Fruit fly (Drosophila melanogaster) whole organism, embryonic: ENCODE results near the gene ph-p.

ENCODE experiments used
- Antp ChIP-seq: fragments of 200-800 bp; sonication (Bioruptor generic); optimal IDR thresholded peaks from 3 replicates; lab custom pipeline; 2016; ENCODE audit warnings: missing biosample characterization, missing genetic modification characterization
- Atf6 ChIP-seq: fragments of 200-800 bp; sonication (Bioruptor generic); IDR thresholded peaks from 2 replicates; pipeline ENCODE4 v1.3.6; 2022; ENCODE audit warnings: missing biosample characterization, missing genetic modification characterization
- BEAF-32 ChIP-seq: fragments of 200-800 bp; sonication (Bioruptor generic); optimal IDR thresholded peaks from 3 replicates; lab custom pipeline; 2017; ENCODE audit warnings: missing biosample characterization, missing genetic modification characterization, mild to moderate bottlenecking, moderate library complexity, missing genetic modification reagents
- CG11247 ChIP-seq: fragments of 200-800 bp; sonication (Bioruptor generic); IDR thresholded peaks from 2 replicates; pipeline ENCODE4 v1.3.6; 2022; ENCODE audit warnings: missing biosample characterization, missing genetic modification characterization
- CG12236 ChIP-seq: fragments of 200-800 bp; sonication (Bioruptor generic); optimal IDR thresholded peaks from 2 replicates; lab custom pipeline; 2016; ENCODE audit warnings: missing biosample characterization, missing genetic modification characterization
- CG13296 ChIP-seq: fragments of 200-800 bp; sonication (Bioruptor generic); optimal IDR thresholded peaks from 3 replicates; lab custom pipeline; 2018; ENCODE audit warnings: missing biosample characterization, mild to moderate bottlenecking, missing genetic modification characterization
- CG13894 ChIP-seq: fragments of 200-800 bp; sonication (Bioruptor generic); optimal IDR thresholded peaks from 3 replicates; lab custom pipeline; 2018; ENCODE audit warnings: missing biosample characterization, mild to moderate bottlenecking, missing genetic modification characterization, moderate library complexity
- CG14014 ChIP-seq: fragments of 200-800 bp; sonication (Bioruptor generic); IDR thresholded peaks from 2 replicates; pipeline ENCODE4 v1.3.6; 2022; ENCODE audit warnings: missing biosample characterization, missing genetic modification characterization
- CG15073 ChIP-seq: fragments of 200-800 bp; sonication (Bioruptor generic); optimal IDR thresholded peaks from 2 replicates; lab custom pipeline; 2016; ENCODE audit warnings: missing biosample characterization, missing genetic modification characterization
- CG1603 ChIP-seq: fragments of 200-800 bp; sonication (Bioruptor generic); optimal IDR thresholded peaks from 2 replicates; lab custom pipeline; 2019; ENCODE audit warnings: missing biosample characterization, mild to moderate bottlenecking, missing genetic modification characterization, moderate library complexity
- CG16813 ChIP-seq: fragments of 200-800 bp; sonication (Bioruptor generic); IDR thresholded peaks from 3 replicates; pipeline ENCODE4 v1.3.6; 2022; ENCODE audit warnings: missing biosample characterization, missing genetic modification characterization; ENCODE audit not compliant: partially characterized antibody
- CG17328 ChIP-seq: fragments of 200-800 bp; sonication (Bioruptor generic); IDR thresholded peaks from 2 replicates; pipeline ENCODE4 v1.3.6; 2022; ENCODE audit warnings: missing biosample characterization, missing genetic modification characterization
- CG17829 ChIP-seq: fragments of 200-800 bp; optimal IDR thresholded peaks from 2 replicates; lab custom pipeline; 2019; ENCODE audit warnings: missing biosample characterization, mild to moderate bottlenecking, missing genetic modification characterization, moderate library complexity
- CG18262 ChIP-seq: fragments of 200-800 bp; optimal IDR thresholded peaks from 3 replicates; lab custom pipeline; 2019; ENCODE audit warnings: missing biosample characterization, mild to moderate bottlenecking, missing genetic modification characterization, moderate library complexity
- CG30403 ChIP-seq: fragments of 200-800 bp; sonication (Bioruptor generic); optimal IDR thresholded peaks from 3 replicates; lab custom pipeline; 2016; ENCODE audit warnings: missing biosample characterization, missing genetic modification characterization
- CG4404 ChIP-seq: fragments of 200-800 bp; sonication (Bioruptor generic); IDR thresholded peaks from 2 replicates; pipeline ENCODE4 v1.3.6; 2022; ENCODE audit warnings: missing biosample characterization, missing genetic modification characterization
- CG6175 ChIP-seq: fragments of 200-800 bp; sonication (Bioruptor generic); IDR thresholded peaks from 3 replicates; pipeline ENCODE4 v1.3.6; 2022; ENCODE audit warnings: missing biosample characterization, missing genetic modification characterization
- CG7357 ChIP-seq: fragments of 200-800 bp; sonication (Bioruptor generic); IDR thresholded peaks from 3 replicates; pipeline ENCODE4 v1.3.6; 2022; ENCODE audit warnings: missing biosample characterization, missing genetic modification characterization
- CG7786 ChIP-seq: fragments of 200-800 bp; sonication (Bioruptor generic); optimal IDR thresholded peaks from 2 replicates; lab custom pipeline; 2016; ENCODE audit warnings: missing biosample characterization, missing genetic modification characterization
- CG7963 ChIP-seq: fragments of 200-800 bp; sonication (Bioruptor generic); IDR thresholded peaks from 3 replicates; pipeline ENCODE4 v1.3.6; 2022; ENCODE audit warnings: missing biosample characterization, missing genetic modification characterization; ENCODE audit not compliant: partially characterized antibody
- CG7987 ChIP-seq: fragments of 200-800 bp; sonication (Bioruptor generic); optimal IDR thresholded peaks from 2 replicates; lab custom pipeline; 2018; ENCODE audit warnings: missing biosample characterization, mild to moderate bottlenecking, missing genetic modification characterization, moderate library complexity
- CG8290 ChIP-seq, 3 experiments: fragments of 200-800 bp; sonication (Bioruptor generic); optimal IDR thresholded peaks; 2 replicates each; lab custom pipeline; 2016 to 2019; ENCODE audit warnings: missing biosample characterization in 3 of 3, missing genetic modification characterization in 3 of 3, mild to moderate bottlenecking in 2 of 3, moderate library complexity in 1 of 3
- CG9817 ChIP-seq: fragments of 200-800 bp; sonication (Bioruptor generic); optimal IDR thresholded peaks from 2 replicates; lab custom pipeline; 2018; ENCODE audit warnings: missing biosample characterization, mild to moderate bottlenecking, missing genetic modification characterization, moderate library complexity
- D19A ChIP-seq: fragments of 200-800 bp; optimal IDR thresholded peaks from 3 replicates; lab custom pipeline; 2019; ENCODE audit warnings: missing biosample characterization, mild to moderate bottlenecking, missing genetic modification characterization, moderate library complexity
- Drgx ChIP-seq: fragments of 200-800 bp; sonication (Bioruptor generic); IDR thresholded peaks from 2 replicates; pipeline ENCODE4 v1.3.6; 2022; ENCODE audit warnings: missing biosample characterization, missing genetic modification characterization
- H15 ChIP-seq: fragments of 200-800 bp; sonication (Bioruptor generic); IDR thresholded peaks from 3 replicates; pipeline ENCODE4 v1.3.6; 2022; ENCODE audit warnings: missing biosample characterization, missing genetic modification characterization
- Hr39 ChIP-seq: fragments of >200 bp; optimal IDR thresholded peaks from 2 replicates; lab custom pipeline; 2017
- Myb ChIP-seq: fragments of 200-800 bp; sonication (Bioruptor generic); optimal IDR thresholded peaks from 2 replicates; lab custom pipeline; 2016; ENCODE audit warnings: missing biosample characterization, missing genetic modification characterization
- Sox100B ChIP-seq: fragments of 200-800 bp; sonication (Bioruptor generic); optimal IDR thresholded peaks from 3 replicates; lab custom pipeline; 2018; ENCODE audit warnings: missing biosample characterization, mild to moderate bottlenecking, missing genetic modification characterization
- Sox102F ChIP-seq: fragments of 200-800 bp; sonication (Bioruptor generic); optimal IDR thresholded peaks from 2 replicates; lab custom pipeline; 2018; ENCODE audit warnings: missing biosample characterization, mild to moderate bottlenecking, missing genetic modification characterization, moderate library complexity
- Sry-β ChIP-seq: fragments of 200-800 bp; sonication (Bioruptor generic); optimal IDR thresholded peaks from 2 replicates; lab custom pipeline; 2018; ENCODE audit warnings: missing biosample characterization, mild to moderate bottlenecking, missing genetic modification characterization, moderate library complexity
- Sry-δ ChIP-seq: fragments of 200-800 bp; sonication (Bioruptor generic); optimal IDR thresholded peaks from 2 replicates; lab custom pipeline; 2016; ENCODE audit warnings: missing biosample characterization, missing genetic modification characterization
- Vsx1 ChIP-seq: fragments of 200-800 bp; sonication (Bioruptor generic); optimal IDR thresholded peaks from 2 replicates; lab custom pipeline; 2017; ENCODE audit warnings: missing biosample characterization, mild to moderate bottlenecking, missing genetic modification characterization, missing genetic modification reagents
- chif ChIP-seq, 2 experiments: fragments of 200-800 bp; sonication (Bioruptor generic); optimal IDR thresholded peaks; 3 replicates each; lab custom pipeline; 2016; ENCODE audit warnings: missing biosample characterization in 2 of 2, missing genetic modification characterization in 2 of 2
- da ChIP-seq: fragments of 200-800 bp; sonication (Bioruptor generic); optimal IDR thresholded peaks from 2 replicates; lab custom pipeline; 2016; ENCODE audit warnings: missing biosample characterization, missing genetic modification characterization
- dmrt11E ChIP-seq: fragments of 200-800 bp; sonication (Bioruptor generic); optimal IDR thresholded peaks from 3 replicates; lab custom pipeline; 2018; ENCODE audit warnings: missing biosample characterization, mild to moderate bottlenecking, missing genetic modification characterization, moderate library complexity
- emc ChIP-seq: fragments of 200-800 bp; sonication (Bioruptor generic); optimal IDR thresholded peaks from 2 replicates; lab custom pipeline; 2016; ENCODE audit warnings: missing biosample characterization, missing genetic modification characterization
- grau ChIP-seq: fragments of 200-800 bp; optimal IDR thresholded peaks from 3 replicates; lab custom pipeline; 2019; ENCODE audit warnings: missing biosample characterization, mild to moderate bottlenecking, missing genetic modification characterization, moderate library complexity
- kah ChIP-seq: fragments of 200-800 bp; sonication (Bioruptor generic); optimal IDR thresholded peaks from 2 replicates; lab custom pipeline; 2018; ENCODE audit warnings: missing biosample characterization, mild to moderate bottlenecking, missing genetic modification characterization
- klu ChIP-seq: fragments of 200-800 bp; sonication (Bioruptor generic); IDR thresholded peaks from 2 replicates; pipeline ENCODE4 v1.3.6; 2022; ENCODE audit warnings: missing biosample characterization, missing genetic modification characterization
- nerfin-1 ChIP-seq: fragments of 200-800 bp; sonication (Bioruptor generic); optimal IDR thresholded peaks from 3 replicates; lab custom pipeline; 2019; ENCODE audit warnings: missing biosample characterization, mild to moderate bottlenecking, missing genetic modification characterization, moderate library complexity
- pan ChIP-seq, 4 experiments: fragments of >200 bp in 3 of 4; fragments of 200-800 bp in 1 of 4; sonication (Bioruptor generic) in 1 of 4; optimal IDR thresholded peaks in 3 of 4; IDR thresholded peaks in 1 of 4; 2 replicates each; pipeline versions ENCODE4 v1.3.6 to Lab custom; 2017 to 2022; ENCODE audit warnings: missing biosample characterization in 2 of 4, missing genetic modification characterization in 2 of 4, mixed read lengths in 1 of 4
- pzg ChIP-seq: fragments of 200-800 bp; sonication (Bioruptor generic); optimal IDR thresholded peaks from 3 replicates; lab custom pipeline; 2018; ENCODE audit warnings: missing biosample characterization, mild to moderate bottlenecking, missing genetic modification characterization, moderate library complexity
- sc ChIP-seq, 3 experiments: fragments of >200 bp in 2 of 3; fragments of 200-800 bp in 1 of 3; sonication (Bioruptor generic) in 1 of 3; optimal IDR thresholded peaks; 2 replicates in 2 of 3; 3 replicates in 1 of 3; lab custom pipeline; 2017; ENCODE audit warnings: mild to moderate bottlenecking in 1 of 3, missing biosample characterization in 1 of 3, missing genetic modification characterization in 1 of 3, missing genetic modification reagents in 1 of 3
- so ChIP-seq: fragments of 200-800 bp; sonication (Bioruptor generic); IDR thresholded peaks from 3 replicates; pipeline ENCODE4 v1.3.6; 2022; ENCODE audit warnings: missing biosample characterization, missing genetic modification characterization
- tgo ChIP-seq: fragments of 200-800 bp; sonication (Bioruptor generic); IDR thresholded peaks from 3 replicates; pipeline ENCODE4 v1.3.6; 2022; ENCODE audit warnings: missing biosample characterization, missing genetic modification characterization
- usp ChIP-seq: fragments of >200 bp; optimal IDR thresholded peaks from 2 replicates; lab custom pipeline; 2017; ENCODE audit warnings: missing biosample characterization, missing genetic modification characterization

The ph-p gene

dm6 chrX:2137587-2138341 lies 407 bp downstream of the ph-p start (continued):
- TF ChIP-seq CG7963 (GFP tag; lab: Robert Waterston, UW) (peak; percentile 71; the same call in 2 of the 3 replicates), CG7987 (GFP tag; lab: Kevin White, UChicago) (peak; percentile 95), D19A (peak; percentile 98), chif (GFP tag; optimal IDR thresholded peaks at IDR 0.05; lab: Kevin White, UChicago) (peak; percentile 94), da (GFP tag; lab: Kevin White, UChicago) (peak; percentile 84), CG18262 (tag; lab: Kevin White, UChicago) (peak; percentile 99), CG13296 (GFP tag; lab: Kevin White, UChicago) (peak; percentile 100), kah (GFP tag; lab: Kevin White, UChicago) (peak; percentile 97), sc (optimal IDR thresholded peaks at IDR 0.05; lab: Kevin White, UChicago) (no peak), sc (GFP tag; optimal IDR thresholded peaks at IDR 0.05; lab: Kevin White, UChicago) (peak; percentile 98), Vsx1 (peak; percentile 97), Antp (GFP tag; lab: Kevin White, UChicago) (peak; percentile 85), Sox102F (GFP tag; lab: Kevin White, UChicago) (peak; percentile 99), CG30403 (GFP tag; lab: Kevin White, UChicago) (peak; percentile 97), emc (peak; percentile 90), grau (tag; lab: Kevin White, UChicago) (peak; percentile 99), CG13894 (tag; lab: Kevin White, UChicago) (peak; percentile 99), CG12236 (peak; percentile 90), CG7357 (GFP tag; lab: Robert Waterston, UW) (peak; percentile 96), CG17829 (tag; lab: Kevin White, UChicago) (peak; percentile 99), CG4404 (peak; percentile 99), Sox100B (GFP tag; lab: Kevin White, UChicago) (peak; percentile 99), CG14014 (peak; percentile 99), CG17328 (GFP tag; lab: Robert Waterston, UW) (peak; percentile 98), CG9817 (peak; percentile 99), Myb (GFP tag; lab: Kevin White, UChicago) (peak; percentile 32), dmrt11E (tag; lab: Kevin White, UChicago) (peak; percentile 100), CG11247 (GFP tag; lab: Robert Waterston, UW) (peak; percentile 98), usp (GFP tag; lab: Kevin White, UChicago) (no peak), Drgx (GFP tag; lab: Robert Waterston, UW) (peak; percentile 98), CG15073 (GFP tag; lab: Kevin White, UChicago) (peak; percentile 89)

dm6 chrX:2136831-2137452 lies 1.2 kb downstream of the ph-p start:
- TF ChIP-seq CG7786 (GFP tag; lab: Kevin White, UChicago), result peak; percentile 100
- peak; percentile 60 for TF ChIP-seq pzg
- peak; percentile 42 for TF ChIP-seq BEAF-32
- peak; percentile 100 for TF ChIP-seq klu (GFP tag; lab: Robert Waterston, UW)
- TF ChIP-seq nerfin-1 (tag; lab: Kevin White, UChicago), result peak; percentile 100
- peak; percentile 90 for TF ChIP-seq Sry-δ (GFP tag; lab: Kevin White, UChicago)
- peak; percentile 100 for TF ChIP-seq CG1603 (tag; lab: Kevin White, UChicago)
- peak; percentile 100 for TF ChIP-seq tgo (GFP tag; lab: Robert Waterston, UW)
- 0 out of 3 replicates have a peak, but pooled peaks have one; percentile 39 for TF ChIP-seq CG16813
- TF ChIP-seq Sry-β, result peak; percentile 82
- TF ChIP-seq CG6175 (GFP tag; lab: Robert Waterston, UW), result peak; percentile 100
- TF ChIP-seq Atf6 (GFP tag; lab: Robert Waterston, UW), result peak; percentile 100
- TF ChIP-seq CG8290 (GFP tag; optimal IDR thresholded peaks at IDR 0.05; lab: Kevin White, UChicago), result peak; percentile 99
- TF ChIP-seq CG8290 (tag; optimal IDR thresholded peaks at IDR 0.05; lab: Kevin White, UChicago), result peak; percentile 99 to 100
- no peak for TF ChIP-seq Hr39 (lab: Kevin White, UChicago)
- peak; percentile 100 for TF ChIP-seq so (GFP tag; lab: Robert Waterston, UW)
- TF ChIP-seq pan (optimal IDR thresholded peaks at IDR 0.05; lab: Kevin White, UChicago), result peak in 1 of 2 experiments; percentile 84
- peak; percentile 85 to 100 for TF ChIP-seq pan (GFP tag; optimal IDR thresholded peaks at IDR 0.05 in 1 of 2, IDR thresholded peaks at IDR 0.05 in 1 of 2)
- peak; percentile 100 for TF ChIP-seq H15 (GFP tag; lab: Robert Waterston, UW)
